Fruit fly (Drosophila melanogaster): ENCODE data around the gene CG45489.
A peak's percentile ranks its signal among the peaks of the same experiment; 100 is the strongest.

DNA sequence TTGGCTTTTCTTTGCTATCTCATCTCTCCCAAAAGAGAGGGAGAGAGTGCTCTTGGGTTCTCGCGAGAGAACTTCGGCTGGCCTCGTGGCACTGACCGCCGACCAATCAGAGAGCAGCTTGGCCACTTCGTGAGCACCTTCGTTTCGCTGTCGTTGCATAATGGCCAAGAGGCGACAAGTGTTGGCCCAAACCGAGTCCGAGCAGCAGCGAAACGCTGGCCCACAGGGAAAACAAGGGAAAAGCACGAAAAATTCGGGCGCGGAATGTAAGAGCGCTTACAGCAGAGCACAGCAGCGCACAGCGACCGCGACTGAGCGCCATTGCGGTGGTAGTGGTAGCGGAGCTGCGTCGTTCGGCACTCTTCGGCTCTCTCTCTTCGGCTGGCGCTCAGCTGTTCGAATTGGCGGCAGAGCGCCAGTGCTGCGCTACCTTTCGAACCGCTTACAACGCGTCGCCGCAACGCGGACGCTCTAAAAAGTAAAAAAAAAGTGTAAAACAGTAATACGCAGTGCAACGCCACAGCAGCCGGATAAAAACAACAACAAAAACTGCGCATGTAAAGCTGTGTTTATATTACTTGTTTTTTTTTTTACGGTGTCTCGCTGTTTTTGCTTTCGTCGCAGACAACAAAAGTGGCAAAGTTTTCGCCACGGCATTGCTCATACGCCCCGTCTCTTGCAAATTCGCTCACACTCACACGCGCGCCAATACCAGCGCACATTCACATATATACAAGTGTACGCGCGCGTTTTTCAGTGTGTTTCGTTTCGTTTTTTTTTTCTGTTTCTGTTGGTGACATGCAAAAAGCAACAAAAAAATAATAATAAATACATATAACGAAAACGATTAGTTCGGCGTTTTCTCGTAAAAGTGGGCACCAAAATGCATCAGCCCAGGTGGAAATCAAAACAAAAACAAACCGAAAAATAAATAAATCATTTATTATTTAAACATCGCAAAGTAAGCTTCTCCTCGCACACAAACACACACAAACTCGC, 41.7 kb downstream of the CG45489 start:
- peak; percentile 1 for TF ChIP-seq CG13296 (GFP tag; optimal IDR thresholded peaks at IDR 0.05)
- no peak for TF ChIP-seq fd96Cb (tag; optimal IDR thresholded peaks at IDR 0.05)
- no peak for TF ChIP-seq CG10274 (GFP tag; optimal IDR thresholded peaks at IDR 0.05)
- no peak for TF ChIP-seq p53 (GFP tag; optimal IDR thresholded peaks at IDR 0.05)
- TF ChIP-seq Dbx (GFP tag; IDR thresholded peaks at IDR 0.05): no peak; the same call in 2 of the 3 replicates
- TF ChIP-seq CG4282 (GFP tag; optimal IDR thresholded peaks at IDR 0.05): peak; percentile 5
- peak; percentile 42; the same call in 1 of the 2 replicates for TF ChIP-seq seq (GFP tag; IDR thresholded peaks at IDR 0.05)
- TF ChIP-seq pan (optimal IDR thresholded peaks at IDR 0.05): no peak
- TF ChIP-seq pan (GFP tag; optimal IDR thresholded peaks at IDR 0.05 in 1 of 2, IDR thresholded peaks at IDR 0.05 in 1 of 2): peak in 1 of 2 experiments; percentile 17
- peak; percentile 79 for TF ChIP-seq pros (GFP tag; optimal IDR thresholded peaks at IDR 0.05)
- TF ChIP-seq klu (GFP tag; IDR thresholded peaks at IDR 0.05): no peak
- TF ChIP-seq disco-r (GFP tag; optimal IDR thresholded peaks at IDR 0.05): no peak
- TF ChIP-seq unc-4 (GFP tag; IDR thresholded peaks at IDR 0.05; ENCODE audit: partially characterized antibody): peak; percentile 41; the same call in 1 of the 2 replicates
- TF ChIP-seq MBD-R2 (GFP tag; IDR thresholded peaks at IDR 0.05): no peak
- TF ChIP-seq Camta (GFP tag; optimal IDR thresholded peaks at IDR 0.05): no peak

Measured in whole organism, embryonic.